Fruit fly (Drosophila melanogaster) whole organism, embryonic: ENCODE data around the gene Bx42.

Source experiments
- Antp ChIP-seq: fragments of 200-800 bp; sonication (Bioruptor generic); optimal IDR thresholded peaks from 3 replicates; lab custom pipeline; 2016; ENCODE audit warnings: missing biosample characterization, missing genetic modification characterization
- CG10366 ChIP-seq: fragments of 200-800 bp; sonication (Bioruptor generic); IDR thresholded peaks from 2 replicates; pipeline ENCODE4 v1.3.6; 2022; ENCODE audit warnings: missing biosample characterization, missing genetic modification characterization
- CG11085 ChIP-seq: fragments of 200-800 bp; sonication (Bioruptor generic); IDR thresholded peaks from 2 replicates; pipeline ENCODE4 v1.3.6; 2022; ENCODE audit warnings: missing biosample characterization, missing genetic modification characterization
- CG12155 ChIP-seq: fragments of 200-800 bp; sonication (Bioruptor generic); optimal IDR thresholded peaks from 3 replicates; lab custom pipeline; 2016; ENCODE audit warnings: missing biosample characterization, missing genetic modification characterization
- CG12219 ChIP-seq: fragments of 200-800 bp; sonication (Bioruptor generic); optimal IDR thresholded peaks from 3 replicates; lab custom pipeline; 2018; ENCODE audit warnings: missing biosample characterization, mild to moderate bottlenecking, missing genetic modification characterization
- CG13894 ChIP-seq: fragments of 200-800 bp; sonication (Bioruptor generic); optimal IDR thresholded peaks from 3 replicates; lab custom pipeline; 2018; ENCODE audit warnings: missing biosample characterization, mild to moderate bottlenecking, missing genetic modification characterization, moderate library complexity
- CG14014 ChIP-seq: fragments of 200-800 bp; sonication (Bioruptor generic); IDR thresholded peaks from 2 replicates; pipeline ENCODE4 v1.3.6; 2022; ENCODE audit warnings: missing biosample characterization, missing genetic modification characterization
- CG15514 ChIP-seq: fragments of 200-800 bp; sonication (Bioruptor generic); optimal IDR thresholded peaks from 3 replicates; lab custom pipeline; 2017; ENCODE audit warnings: missing biosample characterization, missing genetic modification characterization, mild to moderate bottlenecking, moderate library complexity, missing genetic modification reagents
- CG1647 ChIP-seq: fragments of 200-800 bp; sonication (Bioruptor generic); optimal IDR thresholded peaks from 3 replicates; lab custom pipeline; 2016; ENCODE audit warnings: missing biosample characterization, missing genetic modification characterization
- CG17385 ChIP-seq: fragments of 200-800 bp; sonication (Bioruptor generic); optimal IDR thresholded peaks from 3 replicates; lab custom pipeline; 2018; ENCODE audit warnings: missing biosample characterization, mild to moderate bottlenecking, missing genetic modification characterization
- CG17568 ChIP-seq: fragments of 200-800 bp; sonication (Bioruptor generic); optimal IDR thresholded peaks from 2 replicates; lab custom pipeline; 2018; ENCODE audit warnings: missing biosample characterization, mild to moderate bottlenecking, missing genetic modification characterization, moderate library complexity
- CG1832 ChIP-seq: fragments of 200-800 bp; sonication (Bioruptor generic); optimal IDR thresholded peaks from 2 replicates; lab custom pipeline; 2017; ENCODE audit warnings: missing biosample characterization, mild to moderate bottlenecking, missing genetic modification characterization, inconsistent platforms
- CG18619 ChIP-seq: fragments of 200-800 bp; sonication (Bioruptor generic); optimal IDR thresholded peaks from 3 replicates; lab custom pipeline; 2017; ENCODE audit warnings: missing biosample characterization, mild to moderate bottlenecking, missing genetic modification characterization
- CG2116 ChIP-seq: fragments of 200-800 bp; sonication (Bioruptor generic); optimal IDR thresholded peaks from 3 replicates; lab custom pipeline; 2018; ENCODE audit warnings: missing biosample characterization, mild to moderate bottlenecking, missing genetic modification characterization
- CG30403 ChIP-seq: fragments of 200-800 bp; sonication (Bioruptor generic); optimal IDR thresholded peaks from 3 replicates; lab custom pipeline; 2016; ENCODE audit warnings: missing biosample characterization, missing genetic modification characterization
- CG33557 ChIP-seq: fragments of 200-800 bp; sonication (Bioruptor generic); optimal IDR thresholded peaks from 2 replicates; lab custom pipeline; 2019; ENCODE audit warnings: missing biosample characterization, mild to moderate bottlenecking, missing genetic modification characterization, moderate library complexity
- CG3838 ChIP-seq: fragments of 200-800 bp; sonication (Bioruptor generic); optimal IDR thresholded peaks from 3 replicates; lab custom pipeline; 2016; ENCODE audit warnings: missing biosample characterization, missing genetic modification characterization
- CG4360 ChIP-seq: fragments of 200-800 bp; sonication (Bioruptor generic); IDR thresholded peaks from 2 replicates; pipeline ENCODE4 v1.3.6; 2022; ENCODE audit warnings: missing biosample characterization, missing genetic modification characterization
- CG5180 ChIP-seq: fragments of 200-800 bp; sonication (Bioruptor generic); optimal IDR thresholded peaks from 3 replicates; lab custom pipeline; 2017; ENCODE audit warnings: missing biosample characterization, missing genetic modification characterization, mild to moderate bottlenecking, moderate library complexity, missing genetic modification reagents
- CG6254 ChIP-seq: fragments of 200-800 bp; sonication (Bioruptor generic); optimal IDR thresholded peaks from 3 replicates; lab custom pipeline; 2017; ENCODE audit warnings: mild to moderate bottlenecking, missing biosample characterization, missing genetic modification reagents, missing genetic modification characterization
- CG8281 ChIP-seq: fragments of 200-800 bp; sonication (Bioruptor generic); optimal IDR thresholded peaks from 2 replicates; lab custom pipeline; 2018; ENCODE audit warnings: missing biosample characterization, mild to moderate bottlenecking, missing genetic modification characterization, moderate library complexity
- Fer3 ChIP-seq: fragments of 200-800 bp; sonication (Bioruptor generic); optimal IDR thresholded peaks from 2 replicates; lab custom pipeline; 2018; ENCODE audit warnings: missing biosample characterization, mild to moderate bottlenecking, missing genetic modification characterization, moderate library complexity
- Med ChIP-seq: fragments of 200-800 bp; sonication (Bioruptor generic); peaks from one replicate; lab custom pipeline; 2016; ENCODE audit warnings: missing biosample characterization, missing genetic modification characterization, mild to moderate bottlenecking, inconsistent platforms, moderate library complexity
- NFAT ChIP-seq: fragments of 200-800 bp; sonication (Bioruptor generic); IDR thresholded peaks from 2 replicates; pipeline ENCODE4 v1.3.6; 2022; ENCODE audit warnings: missing biosample characterization, missing genetic modification characterization
- Optix ChIP-seq: fragments of 200-800 bp; sonication (Bioruptor generic); IDR thresholded peaks from 3 replicates; pipeline ENCODE4 v1.3.6; 2022; ENCODE audit warnings: missing biosample characterization, missing genetic modification characterization
- Ptx1 ChIP-seq: fragments of 200-800 bp; sonication (Bioruptor generic); IDR thresholded peaks from 2 replicates; pipeline ENCODE4 v1.3.6; 2022; ENCODE audit warnings: missing biosample characterization, missing genetic modification characterization
- Sin3A ChIP-seq: fragments of >200 bp; optimal IDR thresholded peaks from 2 replicates; lab custom pipeline; 2018
- Stat92E ChIP-seq, 3 experiments: fragments of >200 bp in 2 of 3; fragments of 200-800 bp in 1 of 3; sonication (Bioruptor generic) in 1 of 3; optimal IDR thresholded peaks; 2 replicates each; lab custom pipeline; 2017 to 2019; ENCODE audit warnings: missing biosample characterization in 3 of 3, missing genetic modification characterization in 3 of 3, mild to moderate bottlenecking in 1 of 3, moderate library complexity in 1 of 3
- Taf1 ChIP-seq: fragments of 200-800 bp; sonication (Bioruptor generic); IDR thresholded peaks from 2 replicates; pipeline ENCODE4 v1.3.6; 2022; ENCODE audit warnings: missing biosample characterization, missing genetic modification characterization
- abd-A ChIP-seq: fragments of 200-800 bp; sonication (Bioruptor generic); optimal IDR thresholded peaks from 3 replicates; lab custom pipeline; 2019; ENCODE audit warnings: missing biosample characterization, mild to moderate bottlenecking, missing genetic modification characterization, moderate library complexity
- aop ChIP-seq: fragments of 200-800 bp; sonication (Bioruptor generic); IDR thresholded peaks from 2 replicates; pipeline ENCODE4 v1.3.6; 2022; ENCODE audit warnings: missing biosample characterization, missing genetic modification characterization
- cg ChIP-seq: fragments of 200-800 bp; sonication (Bioruptor generic); optimal IDR thresholded peaks from 3 replicates; lab custom pipeline; 2019; ENCODE audit warnings: missing biosample characterization, mild to moderate bottlenecking, missing genetic modification characterization, moderate library complexity
- dmrt99B ChIP-seq: fragments of 200-800 bp; sonication (Bioruptor generic); optimal IDR thresholded peaks from 2 replicates; lab custom pipeline; 2018; ENCODE audit warnings: missing biosample characterization, mild to moderate bottlenecking, missing genetic modification characterization, moderate library complexity
- gcm ChIP-seq: fragments of 200-800 bp; sonication (Bioruptor generic); optimal IDR thresholded peaks from 2 replicates; lab custom pipeline; 2019; ENCODE audit warnings: missing biosample characterization, mild to moderate bottlenecking, missing genetic modification characterization, moderate library complexity
- gro ChIP-seq: fragments of 200-800 bp; sonication (Bioruptor generic); optimal IDR thresholded peaks from 2 replicates; lab custom pipeline; 2016; ENCODE audit warnings: missing biosample characterization, missing genetic modification characterization
- gsb-n ChIP-seq: fragments of 200-800 bp; sonication (Bioruptor generic); optimal IDR thresholded peaks from 3 replicates; lab custom pipeline; 2018; ENCODE audit warnings: missing biosample characterization, mild to moderate bottlenecking, missing genetic modification characterization
- insv ChIP-seq, 2 experiments: fragments of 200-800 bp; sonication (Bioruptor generic); optimal IDR thresholded peaks; 3 replicates each; lab custom pipeline; 2016 to 2018; ENCODE audit warnings: missing biosample characterization in 2 of 2, missing genetic modification characterization in 2 of 2
- ken ChIP-seq: fragments of 200-800 bp; sonication (Bioruptor generic); IDR thresholded peaks from 3 replicates; pipeline ENCODE4 v1.3.6; 2022; ENCODE audit warnings: missing biosample characterization, missing genetic modification characterization
- kni ChIP-seq: fragments of 200-800 bp; sonication (Bioruptor generic); optimal IDR thresholded peaks from 3 replicates; lab custom pipeline; 2017; ENCODE audit warnings: mild to moderate bottlenecking, missing biosample characterization, missing genetic modification reagents, missing genetic modification characterization
- oc ChIP-seq: fragments of 200-800 bp; sonication (Bioruptor generic); optimal IDR thresholded peaks from 2 replicates; lab custom pipeline; 2018; ENCODE audit warnings: missing biosample characterization, mild to moderate bottlenecking, missing genetic modification characterization, moderate library complexity
- pros ChIP-seq: fragments of 200-800 bp; sonication (Bioruptor generic); optimal IDR thresholded peaks from 3 replicates; lab custom pipeline; 2019; ENCODE audit warnings: missing biosample characterization, mild to moderate bottlenecking, missing genetic modification characterization, moderate library complexity
- schlank ChIP-seq: fragments of 200-800 bp; sonication (Bioruptor generic); optimal IDR thresholded peaks from 2 replicates; lab custom pipeline; 2018; ENCODE audit warnings: missing biosample characterization, mild to moderate bottlenecking, missing genetic modification characterization
- seq ChIP-seq: fragments of 200-800 bp; sonication (Bioruptor generic); IDR thresholded peaks from 2 replicates; pipeline ENCODE4 v1.3.6; 2022; ENCODE audit warnings: missing biosample characterization, missing genetic modification characterization
- sob ChIP-seq: fragments of 200-800 bp; sonication (Bioruptor generic); IDR thresholded peaks from 2 replicates; pipeline ENCODE4 v1.3.6; 2022; ENCODE audit warnings: missing biosample characterization, missing genetic modification characterization
- sqz ChIP-seq: fragments of 200-800 bp; sonication (Bioruptor generic); optimal IDR thresholded peaks from 3 replicates; lab custom pipeline; 2018; ENCODE audit warnings: missing biosample characterization, mild to moderate bottlenecking, missing genetic modification characterization
- zen ChIP-seq: fragments of 200-800 bp; sonication (Bioruptor generic); optimal IDR thresholded peaks from 3 replicates; lab custom pipeline; 2018; ENCODE audit warnings: missing biosample characterization, mild to moderate bottlenecking, missing genetic modification characterization, moderate library complexity

Gene Bx42

DNA sequence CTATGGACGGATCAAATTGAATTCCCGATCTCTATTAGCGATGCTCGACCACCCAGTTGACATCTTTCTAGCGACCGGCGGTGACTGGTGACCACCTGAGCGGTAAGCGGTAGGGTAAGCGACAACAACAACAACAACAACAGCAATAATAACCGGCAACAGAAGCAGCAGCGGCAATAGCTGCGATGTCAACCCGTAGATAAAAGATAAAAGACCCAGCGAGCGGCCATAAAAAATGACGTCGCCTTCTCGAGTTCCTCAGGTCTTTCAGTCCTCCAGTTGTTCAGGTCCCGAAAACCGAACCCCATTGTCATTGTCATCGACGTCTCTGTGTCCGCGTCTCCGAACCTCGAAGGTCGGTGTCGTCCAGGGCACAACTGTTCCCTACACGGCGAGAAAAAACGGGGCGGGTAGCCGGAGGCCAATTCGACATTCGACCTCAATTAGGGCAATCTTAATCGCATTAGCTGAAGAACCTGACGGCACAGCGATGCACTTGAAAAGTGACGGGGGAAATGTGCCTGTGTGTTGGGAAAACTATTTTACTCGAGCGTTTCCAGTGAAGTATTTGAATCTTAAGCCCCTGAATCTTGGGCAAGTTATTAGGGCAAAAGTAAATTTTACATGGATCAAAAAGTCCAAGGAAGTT lies 26.3 kb upstream of the Bx42 start (continued):
- TF ChIP-seq seq (GFP tag; lab: Robert Waterston, UW): no peak
- peak; percentile 29 for TF ChIP-seq pros (GFP tag; lab: Kevin White, UChicago)
- TF ChIP-seq sqz (GFP tag; lab: Kevin White, UChicago): peak; percentile 40
- TF ChIP-seq insv (GFP tag; optimal IDR thresholded peaks at IDR 0.05; lab: Kevin White, UChicago): peak in 1 of 2 experiments; percentile 14
- no peak for TF ChIP-seq Optix (GFP tag; lab: Robert Waterston, UW)
- no peak for TF ChIP-seq CG17568 (GFP tag; lab: Kevin White, UChicago)
- TF ChIP-seq schlank (tag; lab: Kevin White, UChicago): no peak
- TF ChIP-seq CG12219: no peak
- peak; percentile 30 for TF ChIP-seq CG5180
- TF ChIP-seq kni (GFP tag; lab: Kevin White, UChicago): peak; percentile 82
- TF ChIP-seq CG1832 (GFP tag; lab: Kevin White, UChicago): no peak
- no peak for TF ChIP-seq Taf1 (GFP tag; lab: Robert Waterston, UW)
- peak; percentile 85 for TF ChIP-seq zen (tag; lab: Kevin White, UChicago)
- no peak for TF ChIP-seq CG14014 (GFP tag; lab: Robert Waterston, UW)
- no peak for TF ChIP-seq gro (GFP tag; lab: Kevin White, UChicago)
- TF ChIP-seq CG13894 (tag; lab: Kevin White, UChicago): peak; percentile 20
- peak; percentile 52 for TF ChIP-seq oc (tag; lab: Kevin White, UChicago)
- peak; percentile 95 for TF ChIP-seq CG4360 (GFP tag; lab: Robert Waterston, UW)

DNA sequence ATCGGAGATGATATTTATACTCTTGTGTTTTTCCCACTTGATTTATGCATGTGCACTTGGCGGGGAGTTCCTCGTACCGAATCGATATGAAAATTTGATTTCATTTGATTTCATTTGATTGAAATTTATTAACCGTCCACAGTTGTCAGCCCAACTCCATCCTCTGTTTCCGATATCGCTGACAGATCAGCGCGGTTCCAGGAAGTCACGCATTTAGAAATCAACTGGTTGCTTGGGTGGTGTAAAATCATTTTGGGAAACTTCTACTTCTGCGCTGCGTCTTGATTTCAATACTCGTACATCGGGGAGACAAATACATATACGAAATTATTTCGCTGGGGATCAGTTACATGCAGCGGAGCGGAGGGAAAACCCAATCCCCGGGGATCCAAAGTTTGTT lies 25.1 kb upstream of the Bx42 start:
- no peak for TF ChIP-seq aop (GFP tag; lab: Robert Waterston, UW)
- peak; percentile 2 for TF ChIP-seq cg (GFP tag; lab: Kevin White, UChicago)
- TF ChIP-seq Stat92E (GFP tag; optimal IDR thresholded peaks at IDR 0.05; lab: Kevin White, UChicago): peak in 1 of 3 experiments; percentile 91
- no peak for TF ChIP-seq CG18619 (GFP tag; lab: Kevin White, UChicago)
- no peak for TF ChIP-seq CG30403 (GFP tag; lab: Kevin White, UChicago)
- no peak for TF ChIP-seq sob (GFP tag; lab: Robert Waterston, UW)
- TF ChIP-seq CG11085 (GFP tag; lab: Robert Waterston, UW): no peak
- no peak for TF ChIP-seq Med (GFP tag; lab: Kevin White, UChicago)
- no peak for TF ChIP-seq CG3838 (GFP tag; lab: Kevin White, UChicago)
- no peak for TF ChIP-seq NFAT (GFP tag; lab: Robert Waterston, UW)
- no peak for TF ChIP-seq CG6254 (GFP tag; lab: Kevin White, UChicago)
- TF ChIP-seq gcm (GFP tag; lab: Kevin White, UChicago): no peak
- TF ChIP-seq CG15514 (GFP tag; lab: Kevin White, UChicago): no peak
- TF ChIP-seq Ptx1 (GFP tag; lab: Robert Waterston, UW): no peak
- TF ChIP-seq CG17385 (GFP tag; lab: Kevin White, UChicago): no peak
- no peak for TF ChIP-seq Sin3A
- no peak for TF ChIP-seq Fer3 (tag; lab: Kevin White, UChicago)

DNA sequence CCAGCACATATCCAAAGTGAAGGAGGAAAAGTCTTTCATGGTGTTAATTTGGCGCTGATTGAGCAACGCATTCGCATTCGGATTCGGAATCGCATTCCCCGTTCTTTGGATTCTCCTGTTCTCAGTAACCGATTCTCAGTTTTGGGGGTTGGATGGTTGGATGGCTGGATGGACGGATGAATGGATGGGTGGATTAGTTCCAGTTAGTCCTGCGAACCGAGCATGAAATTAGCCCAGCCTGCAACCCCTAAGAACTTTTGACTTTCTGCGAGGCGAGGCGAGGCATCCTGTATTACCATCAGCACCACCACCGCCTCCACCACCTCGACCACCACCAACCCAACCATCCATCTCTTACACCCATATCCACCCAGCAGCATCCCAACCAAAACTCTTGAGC lies 23.8 kb upstream of the Bx42 start:
- TF ChIP-seq ken (GFP tag; lab: Robert Waterston, UW) (no peak), CG12155 (GFP tag; lab: Kevin White, UChicago) (no peak), gsb-n (tag; lab: Kevin White, UChicago) (peak; percentile 78), Antp (GFP tag; lab: Kevin White, UChicago) (no peak), pros (GFP tag; lab: Kevin White, UChicago) (peak; percentile 91), dmrt99B (tag; lab: Kevin White, UChicago) (no peak), kni (GFP tag; lab: Kevin White, UChicago) (peak; percentile 11), CG10366 (GFP tag; lab: Robert Waterston, UW) (no peak), CG33557 (GFP tag; lab: Kevin White, UChicago) (no peak), CG8281 (peak; percentile 85), Med (GFP tag; lab: Kevin White, UChicago) (peak; percentile 14), CG5180 (peak; percentile 53), CG1647 (GFP tag; lab: Kevin White, UChicago) (no peak), CG2116 (GFP tag; lab: Kevin White, UChicago) (no peak), abd-A (tag; lab: Kevin White, UChicago) (peak; percentile 11)
